Worm (Caenorhabditis elegans): ENCODE measurements around the gene hst-1.

DNA sequence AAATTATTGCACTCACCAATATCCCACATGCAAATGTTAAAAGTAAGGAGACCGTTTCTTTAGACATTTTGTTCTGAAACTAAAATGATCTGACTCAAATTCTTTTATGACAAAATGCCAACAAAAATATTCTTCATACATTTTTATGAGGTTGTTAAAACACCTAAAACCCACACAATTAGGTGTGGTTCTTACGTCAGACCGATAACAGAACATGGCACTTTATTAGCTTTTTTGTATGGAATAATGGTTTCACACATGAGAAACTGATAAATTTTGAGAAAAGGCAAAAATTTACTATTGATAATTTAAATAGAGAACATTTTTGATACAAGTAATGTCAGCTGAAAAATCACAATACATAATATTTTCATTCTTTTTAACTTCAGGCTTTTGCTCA is 37.7 kb downstream of the hst-1 start, which contains the start of gene C49C8.5:
- TF ChIP-seq nhr-11 (tag; optimal IDR thresholded peaks at IDR 0.05), result no peak
- TF ChIP-seq F13H6.1 (tag; optimal IDR thresholded peaks at IDR 0.05), result no peak

All from whole organism, late embryonic.